Worm (Caenorhabditis elegans): ENCODE results near the gene peb-1.

- TF ChIP-seq klf-2 (GFP tag; conservative IDR thresholded peaks at IDR 0.05) (no peak), flt-1 (GFP tag; IDR thresholded peaks at IDR 0.05) (no peak), T22C8.4 (GFP tag; IDR thresholded peaks at IDR 0.05) (no peak), ztf-23 (GFP tag; IDR thresholded peaks at IDR 0.05) (no peak), ztf-29 (GFP tag; IDR thresholded peaks at IDR 0.05) (no peak), cog-1 (tag; optimal IDR thresholded peaks at IDR 0.05) (no peak), tab-1 (GFP tag; IDR thresholded peaks at IDR 0.05) (no peak), med-1 (GFP tag; optimal IDR thresholded peaks at IDR 0.05; ENCODE audit: insufficient read depth) (no peak), ref-1 (GFP tag; conservative IDR thresholded peaks at IDR 0.05) (no peak)
These were observed 47.6 kb downstream of the peb-1 start for ce11 chrX:2258404-2258803.

All from whole organism, midembryonic.